Fruit fly (Drosophila melanogaster) whole organism, embryonic: Measurements from ENCODE around the gene ThrRS.

Source experiments
- Blimp-1 ChIP-seq: fragments of 200-800 bp; sonication (Bioruptor generic); optimal IDR thresholded peaks from 3 replicates; lab custom pipeline; 2018; ENCODE audit warnings: missing biosample characterization, missing genetic modification characterization, mild to moderate bottlenecking, moderate library complexity, missing genetic modification reagents
- CG10147 ChIP-seq: fragments of 200-800 bp; sonication (Bioruptor generic); optimal IDR thresholded peaks from 2 replicates; lab custom pipeline; 2019; ENCODE audit warnings: missing biosample characterization, mild to moderate bottlenecking, missing genetic modification characterization, moderate library complexity
- CG10267 ChIP-seq: fragments of 200-800 bp; sonication (Bioruptor generic); optimal IDR thresholded peaks from 2 replicates; lab custom pipeline; 2018; ENCODE audit warnings: missing biosample characterization, mild to moderate bottlenecking, missing genetic modification characterization, moderate library complexity
- CG11560 ChIP-seq: fragments of 200-800 bp; sonication (Bioruptor generic); IDR thresholded peaks from 3 replicates; pipeline ENCODE4 v1.3.6; 2022; ENCODE audit warnings: missing biosample characterization, missing genetic modification characterization
- CG12071 ChIP-seq: fragments of 200-800 bp; sonication (Bioruptor generic); optimal IDR thresholded peaks from 3 replicates; lab custom pipeline; 2018; ENCODE audit warnings: missing biosample characterization, mild to moderate bottlenecking, missing genetic modification characterization
- CG12299 ChIP-seq: fragments of 200-800 bp; sonication (Bioruptor generic); optimal IDR thresholded peaks from 2 replicates; lab custom pipeline; 2018; ENCODE audit warnings: missing biosample characterization, mild to moderate bottlenecking, missing genetic modification characterization
- CG12659 ChIP-seq: fragments of 200-800 bp; sonication (Bioruptor generic); optimal IDR thresholded peaks from 3 replicates; lab custom pipeline; 2017; ENCODE audit warnings: mild to moderate bottlenecking, missing biosample characterization, missing genetic modification reagents, missing genetic modification characterization
- CG18262 ChIP-seq: fragments of 200-800 bp; optimal IDR thresholded peaks from 3 replicates; lab custom pipeline; 2019; ENCODE audit warnings: missing biosample characterization, mild to moderate bottlenecking, missing genetic modification characterization, moderate library complexity
- CG18599 ChIP-seq: fragments of 200-800 bp; sonication (Bioruptor generic); optimal IDR thresholded peaks from 3 replicates; lab custom pipeline; 2017; ENCODE audit warnings: missing biosample characterization, missing genetic modification characterization, mild to moderate bottlenecking, moderate library complexity, missing genetic modification reagents
- CG2129 ChIP-seq: fragments of 200-800 bp; sonication (Bioruptor generic); IDR thresholded peaks from 2 replicates; pipeline ENCODE4 v1.3.6; 2022; ENCODE audit warnings: missing biosample characterization, missing genetic modification characterization; ENCODE audit not compliant: partially characterized antibody
- CG2712 ChIP-seq: fragments of 200-800 bp; optimal IDR thresholded peaks from 3 replicates; lab custom pipeline; 2019; ENCODE audit warnings: missing biosample characterization, mild to moderate bottlenecking, missing genetic modification characterization, moderate library complexity
- CG34422 ChIP-seq: fragments of 200-800 bp; sonication (Bioruptor generic); IDR thresholded peaks from 3 replicates; pipeline ENCODE4 v1.3.6; 2022; ENCODE audit warnings: missing biosample characterization, missing genetic modification characterization
- CG4617 ChIP-seq: fragments of 200-800 bp; sonication (Bioruptor generic); optimal IDR thresholded peaks from 3 replicates; lab custom pipeline; 2016; ENCODE audit warnings: missing biosample characterization, missing genetic modification characterization, borderline replicate concordance
- CG8290 ChIP-seq, 3 experiments: fragments of 200-800 bp; sonication (Bioruptor generic); optimal IDR thresholded peaks; 2 replicates each; lab custom pipeline; 2016 to 2019; ENCODE audit warnings: missing biosample characterization in 3 of 3, missing genetic modification characterization in 3 of 3, mild to moderate bottlenecking in 2 of 3, moderate library complexity in 1 of 3
- D19B ChIP-seq: fragments of 200-800 bp; sonication (Bioruptor generic); optimal IDR thresholded peaks from 2 replicates; lab custom pipeline; 2017; ENCODE audit warnings: missing biosample characterization, mild to moderate bottlenecking, missing genetic modification characterization
- Drgx ChIP-seq: fragments of 200-800 bp; sonication (Bioruptor generic); IDR thresholded peaks from 2 replicates; pipeline ENCODE4 v1.3.6; 2022; ENCODE audit warnings: missing biosample characterization, missing genetic modification characterization
- E2f1 ChIP-seq: fragments of 200-800 bp; sonication (Bioruptor generic); IDR thresholded peaks from 2 replicates; pipeline ENCODE4 v1.3.6; 2022; ENCODE audit warnings: missing biosample characterization, missing genetic modification characterization
- E2f2 ChIP-seq: fragments of 200-800 bp; sonication (Bioruptor generic); IDR thresholded peaks from 2 replicates; pipeline ENCODE4 v1.3.6; 2022; ENCODE audit warnings: missing biosample characterization, missing genetic modification characterization
- Ets97D ChIP-seq: fragments of 200-800 bp; sonication (Bioruptor generic); optimal IDR thresholded peaks from 3 replicates; lab custom pipeline; 2016; ENCODE audit warnings: missing biosample characterization, missing genetic modification characterization
- GATAe ChIP-seq: fragments of 200-800 bp; sonication (Bioruptor generic); conservative IDR thresholded peaks from 2 replicates; pipeline ENCODE4 v1.3.6; 2022; ENCODE audit warnings: missing biosample characterization, missing genetic modification characterization
- MBD-R2 ChIP-seq: fragments of 200-800 bp; sonication (Bioruptor generic); IDR thresholded peaks from 2 replicates; pipeline ENCODE4 v1.3.6; 2022; ENCODE audit warnings: missing biosample characterization, missing genetic modification characterization
- MTF-1 ChIP-seq: fragments of 200-800 bp; sonication (Bioruptor generic); optimal IDR thresholded peaks from 2 replicates; lab custom pipeline; 2018; ENCODE audit warnings: missing biosample characterization, mild to moderate bottlenecking, missing genetic modification characterization, borderline replicate concordance
- Myb ChIP-seq: fragments of 200-800 bp; sonication (Bioruptor generic); optimal IDR thresholded peaks from 2 replicates; lab custom pipeline; 2016; ENCODE audit warnings: missing biosample characterization, missing genetic modification characterization
- NFAT ChIP-seq: fragments of 200-800 bp; sonication (Bioruptor generic); IDR thresholded peaks from 2 replicates; pipeline ENCODE4 v1.3.6; 2022; ENCODE audit warnings: missing biosample characterization, missing genetic modification characterization
- Nf-YB ChIP-seq: fragments of 200-800 bp; sonication (Bioruptor generic); optimal IDR thresholded peaks from 3 replicates; lab custom pipeline; 2019; ENCODE audit warnings: missing biosample characterization, mild to moderate bottlenecking, missing genetic modification characterization, moderate library complexity
- Opbp ChIP-seq: fragments of 200-800 bp; sonication (Bioruptor generic); IDR thresholded peaks from 3 replicates; pipeline ENCODE4 v1.3.6; 2022; ENCODE audit warnings: missing biosample characterization, missing genetic modification characterization; ENCODE audit not compliant: partially characterized antibody
- PHDP ChIP-seq: fragments of 200-800 bp; sonication (Bioruptor generic); optimal IDR thresholded peaks from 3 replicates; lab custom pipeline; 2018; ENCODE audit warnings: missing biosample characterization, mild to moderate bottlenecking, missing genetic modification characterization, moderate library complexity
- Scr ChIP-seq: fragments of 200-800 bp; sonication (Bioruptor generic); IDR thresholded peaks from 2 replicates; pipeline ENCODE4 v1.3.6; 2022; ENCODE audit warnings: missing biosample characterization, missing genetic modification characterization; ENCODE audit not compliant: partially characterized antibody
- Sry-δ ChIP-seq: fragments of 200-800 bp; sonication (Bioruptor generic); optimal IDR thresholded peaks from 2 replicates; lab custom pipeline; 2016; ENCODE audit warnings: missing biosample characterization, missing genetic modification characterization
- ato ChIP-seq: fragments of 200-800 bp; sonication (Bioruptor generic); IDR thresholded peaks from 2 replicates; pipeline ENCODE4 v1.3.6; 2022; ENCODE audit warnings: missing biosample characterization, missing genetic modification characterization; ENCODE audit not compliant: partially characterized antibody
- bbx ChIP-seq: fragments of 200-800 bp; sonication (Bioruptor generic); IDR thresholded peaks from 2 replicates; pipeline ENCODE4 v1.3.6; 2022; ENCODE audit warnings: missing biosample characterization, missing genetic modification characterization; ENCODE audit not compliant: partially characterized antibody
- dimm ChIP-seq: fragments of 200-800 bp; sonication (Bioruptor generic); IDR thresholded peaks from 2 replicates; pipeline ENCODE4 v1.3.6; 2022; ENCODE audit warnings: missing biosample characterization, missing genetic modification characterization
- eve ChIP-seq, 2 experiments: fragments of >200 bp; optimal IDR thresholded peaks; 2 replicates each; lab custom pipeline; 2017; ENCODE audit warnings: missing biosample characterization in 2 of 2, missing genetic modification characterization in 2 of 2
- fd96Cb ChIP-seq: fragments of 200-800 bp; sonication (Bioruptor generic); optimal IDR thresholded peaks from 2 replicates; lab custom pipeline; 2018; ENCODE audit warnings: missing biosample characterization, mild to moderate bottlenecking, missing genetic modification characterization, moderate library complexity
- her ChIP-seq: fragments of 200-800 bp; sonication (Bioruptor generic); optimal IDR thresholded peaks from 2 replicates; lab custom pipeline; 2016; ENCODE audit warnings: missing biosample characterization, missing genetic modification characterization
- hkb ChIP-seq, 2 experiments: fragments of 200-800 bp in 1 of 2; fragments of >200 bp in 1 of 2; sonication (Bioruptor generic) in 1 of 2; IDR thresholded peaks in 1 of 2; optimal IDR thresholded peaks in 1 of 2; 2 replicates each; pipeline versions ENCODE4 v1.3.6 to Lab custom; 2017 to 2022; ENCODE audit warnings: missing biosample characterization in 1 of 2, missing genetic modification characterization in 1 of 2
- ken ChIP-seq: fragments of 200-800 bp; sonication (Bioruptor generic); IDR thresholded peaks from 3 replicates; pipeline ENCODE4 v1.3.6; 2022; ENCODE audit warnings: missing biosample characterization, missing genetic modification characterization
- knrl ChIP-seq: fragments of 200-800 bp; sonication (Bioruptor generic); IDR thresholded peaks from 3 replicates; pipeline ENCODE4 v1.3.6; 2022; ENCODE audit warnings: missing biosample characterization, missing genetic modification characterization; ENCODE audit not compliant: partially characterized antibody
- lilli ChIP-seq: fragments of 200-800 bp; sonication (Bioruptor generic); optimal IDR thresholded peaks from 3 replicates; lab custom pipeline; 2016; ENCODE audit warnings: missing biosample characterization, missing genetic modification characterization
- onecut ChIP-seq: fragments of 200-800 bp; sonication (Bioruptor generic); IDR thresholded peaks from 2 replicates; pipeline ENCODE4 v1.3.6; 2022; ENCODE audit warnings: missing biosample characterization, missing genetic modification characterization
- org-1 ChIP-seq: fragments of 200-800 bp; sonication (Bioruptor generic); optimal IDR thresholded peaks from 2 replicates; lab custom pipeline; 2017; ENCODE audit warnings: missing biosample characterization, missing genetic modification characterization
- otp ChIP-seq: fragments of 200-800 bp; sonication (Bioruptor generic); IDR thresholded peaks from 3 replicates; pipeline ENCODE4, ENCODE4 v1.3.6; 2022; ENCODE audit warnings: missing biosample characterization, missing genetic modification characterization
- pzg ChIP-seq: fragments of 200-800 bp; sonication (Bioruptor generic); optimal IDR thresholded peaks from 3 replicates; lab custom pipeline; 2018; ENCODE audit warnings: missing biosample characterization, mild to moderate bottlenecking, missing genetic modification characterization, moderate library complexity
- vnd ChIP-seq: fragments of 200-800 bp; sonication (Bioruptor generic); IDR thresholded peaks from 3 replicates; pipeline ENCODE4 v1.3.6; 2022; ENCODE audit warnings: missing biosample characterization, missing genetic modification characterization; ENCODE audit not compliant: partially characterized antibody
- vvl ChIP-seq: fragments of 200-800 bp; sonication (Bioruptor generic); IDR thresholded peaks from 2 replicates; pipeline ENCODE4 v1.3.6; 2022; ENCODE audit warnings: missing biosample characterization, missing genetic modification characterization
- zen ChIP-seq: fragments of 200-800 bp; sonication (Bioruptor generic); optimal IDR thresholded peaks from 3 replicates; lab custom pipeline; 2018; ENCODE audit warnings: missing biosample characterization, mild to moderate bottlenecking, missing genetic modification characterization, moderate library complexity

Gene ThrRS

DNA sequence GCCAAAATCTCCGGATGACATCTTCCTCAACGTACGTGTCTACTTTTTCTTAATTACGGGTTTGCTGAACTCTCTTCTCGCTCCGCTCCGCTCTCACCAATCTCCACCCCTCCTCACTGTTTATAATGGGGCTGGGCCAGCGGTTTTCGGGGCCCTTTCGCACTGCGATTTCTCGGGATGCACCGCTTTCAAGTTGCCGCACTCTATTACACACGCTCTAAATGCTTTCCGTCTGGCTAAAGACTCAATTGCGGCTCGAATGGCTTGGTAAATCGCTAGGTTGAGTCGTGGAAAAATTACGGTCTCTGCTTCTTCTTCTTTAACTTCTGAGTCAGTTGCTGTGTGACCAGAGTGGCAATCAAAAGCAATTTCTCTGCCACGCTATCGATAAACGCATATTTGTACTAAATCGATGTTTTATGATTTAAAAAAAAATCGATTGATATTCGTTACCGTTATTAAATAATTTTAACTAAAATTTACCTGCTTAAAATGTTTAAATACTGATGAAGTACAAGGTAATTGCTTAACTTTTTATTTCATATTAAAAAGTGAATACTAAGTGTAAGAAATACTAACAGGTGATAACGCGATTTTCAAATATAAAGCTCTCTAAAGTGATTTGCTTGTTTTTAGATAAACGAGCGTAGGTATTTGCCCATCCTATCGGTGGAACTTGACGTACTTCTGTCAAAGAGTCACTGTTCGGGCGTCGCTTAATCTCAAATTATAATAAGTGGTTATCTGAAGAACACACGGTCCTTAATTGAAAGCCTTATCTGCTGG lies 5.4 kb downstream of the ThrRS start, which contains the start of the genes Rab6 and Phae1:
TSS of gene Rab6 (minus strand) at position 338 of the 786 bp plus-strand sequence.
TSS of gene Phae1 (plus strand) at position 639 of the 786 bp plus-strand sequence.
- TF ChIP-seq CG10147 (GFP tag; lab: Kevin White, UChicago): peak; percentile 4
- no peak for TF ChIP-seq hkb (optimal IDR thresholded peaks at IDR 0.05; lab: Kevin White, UChicago)
- 0 out of 2 replicates have a peak, but pooled peaks have one; percentile 34 for TF ChIP-seq hkb (GFP tag; IDR thresholded peaks at IDR 0.05; lab: Robert Waterston, UW)
- TF ChIP-seq vvl (GFP tag; lab: Robert Waterston, UW): peak; percentile 36; the same call in 1 of the 2 replicates
- peak; percentile 13 for TF ChIP-seq Nf-YB (GFP tag; lab: Kevin White, UChicago)
- TF ChIP-seq MTF-1 (GFP tag; lab: Kevin White, UChicago): no peak
- TF ChIP-seq pzg (GFP tag; lab: Kevin White, UChicago): peak; percentile 80
- peak; percentile 14 for TF ChIP-seq CG12299 (tag; lab: Kevin White, UChicago)
- TF ChIP-seq her (GFP tag; lab: Kevin White, UChicago): peak; percentile 6
- no peak for TF ChIP-seq GATAe (GFP tag; lab: Robert Waterston, UW)
- peak; percentile 95 for TF ChIP-seq CG4617
- peak; percentile 67; the same call in 2 of the 3 replicates for TF ChIP-seq Opbp (GFP tag; lab: Robert Waterston, UW)
- peak; percentile 92 for TF ChIP-seq Myb (GFP tag; lab: Kevin White, UChicago)
- no peak for TF ChIP-seq otp (GFP tag; lab: Robert Waterston, UW)
- TF ChIP-seq Scr (GFP tag; lab: Robert Waterston, UW): peak; percentile 84
- TF ChIP-seq E2f2 (GFP tag; lab: Robert Waterston, UW): peak; percentile 73
- peak; percentile 13 for TF ChIP-seq CG18262 (tag; lab: Kevin White, UChicago)
- TF ChIP-seq knrl (GFP tag; lab: Robert Waterston, UW): peak; percentile 82
- TF ChIP-seq NFAT (GFP tag; lab: Robert Waterston, UW): peak; percentile 62; the same call in 1 of the 2 replicates
- no peak for TF ChIP-seq org-1 (GFP tag; lab: Kevin White, UChicago)
- TF ChIP-seq Drgx (GFP tag; lab: Robert Waterston, UW): no peak
- TF ChIP-seq eve (GFP tag; optimal IDR thresholded peaks at IDR 0.05; lab: Kevin White, UChicago): no peak
- peak; percentile 85; the same call in 1 of the 3 replicates for TF ChIP-seq CG34422
- no peak for TF ChIP-seq fd96Cb (tag; lab: Kevin White, UChicago)
- peak; percentile 55; the same call in 1 of the 2 replicates for TF ChIP-seq CG2129 (GFP tag; lab: Robert Waterston, UW)
- peak; percentile 70 for TF ChIP-seq Sry-δ (GFP tag; lab: Kevin White, UChicago)
- TF ChIP-seq CG10267: peak; percentile 56
- peak; percentile 34 for TF ChIP-seq CG2712 (tag; lab: Kevin White, UChicago)
- no peak for TF ChIP-seq E2f1
- peak; percentile 66 for TF ChIP-seq vnd (GFP tag; lab: Robert Waterston, UW)
- peak; percentile 59 for TF ChIP-seq CG8290 (GFP tag; optimal IDR thresholded peaks at IDR 0.05; lab: Kevin White, UChicago)
- no peak for TF ChIP-seq CG8290 (tag; optimal IDR thresholded peaks at IDR 0.05; lab: Kevin White, UChicago)
- TF ChIP-seq CG18599: no peak
- peak; percentile 44; the same call in 1 of the 2 replicates for TF ChIP-seq MBD-R2 (GFP tag; lab: Robert Waterston, UW)
- no peak for TF ChIP-seq D19B
- no peak for TF ChIP-seq ken
- peak; percentile 76 for TF ChIP-seq ato
- peak; percentile 83; the same call in 2 of the 3 replicates for TF ChIP-seq CG11560 (tag; lab: Robert Waterston, UW)
- TF ChIP-seq CG12071 (GFP tag; lab: Kevin White, UChicago): no peak
- TF ChIP-seq bbx (GFP tag; lab: Robert Waterston, UW): peak; percentile 83; the same call in 1 of the 2 replicates
- TF ChIP-seq CG12659 (GFP tag; lab: Kevin White, UChicago): peak; percentile 8
- TF ChIP-seq lilli (GFP tag; lab: Kevin White, UChicago): peak; percentile 14
- no peak for TF ChIP-seq dimm (GFP tag; lab: Robert Waterston, UW)
- TF ChIP-seq Blimp-1 (GFP tag; lab: Kevin White, UChicago): no peak
- peak; percentile 14 for TF ChIP-seq PHDP (tag; lab: Kevin White, UChicago)
- peak; percentile 0 for TF ChIP-seq zen (tag; lab: Kevin White, UChicago)
- TF ChIP-seq Ets97D (GFP tag; lab: Kevin White, UChicago): peak; percentile 55
- TF ChIP-seq onecut (GFP tag; lab: Robert Waterston, UW): no peak
